Worm (Caenorhabditis elegans): ENCODE results near the gene Y17G9B.4.
A peak's percentile ranks its signal among the peaks of the same experiment; 100 is the strongest.
"Not testable (repeated sequence)": the region's sequence is repeated elsewhere in the genome, so short reads cannot be mapped to it uniquely, and the experiment has no call there.

Y17G9B.4 gene

ce11 chrIV:4751814-4752213 lies at the start of gene Y17G9B.4:
TSS of gene Y17G9B.4 (plus strand) at chrIV:4752119.
- TF ChIP-seq W03F9.2 (tag; optimal IDR thresholded peaks at IDR 0.05) (no peak), him-1 (tag; optimal IDR thresholded peaks at IDR 0.05) (no peak), dao-5 (tag; optimal IDR thresholded peaks at IDR 0.05) (no peak)

- TF ChIP-seq W03F9.2 (tag; optimal IDR thresholded peaks at IDR 0.05) = no peak
- no peak for TF ChIP-seq dao-5 (tag; optimal IDR thresholded peaks at IDR 0.05)
These were observed 48.0 kb upstream of the Y17G9B.4 start, which contains the start of gene ogdh-1 for ce11 chrIV:4703911-4704310. TSS of gene ogdh-1 (minus strand) at chrIV:4704011.

ce11 chrIV:4705182-4705581 lies 46.7 kb upstream of the Y17G9B.4 start:
- TF ChIP-seq dao-5 (tag; optimal IDR thresholded peaks at IDR 0.05) = no peak
- TF ChIP-seq him-1 (tag; optimal IDR thresholded peaks at IDR 0.05) = no peak
- TF ChIP-seq W03F9.2 (tag; optimal IDR thresholded peaks at IDR 0.05) = peak; percentile 41

- TF ChIP-seq him-1 (tag; optimal IDR thresholded peaks at IDR 0.05) = no peak
- TF ChIP-seq W03F9.2 (tag; optimal IDR thresholded peaks at IDR 0.05) = no peak
- TF ChIP-seq dao-5 (tag; optimal IDR thresholded peaks at IDR 0.05) = no peak
These were observed 46.0 kb upstream of the Y17G9B.4 start for ce11 chrIV:4705922-4706321.

ce11 chrIV:4710459-4710858 lies 41.5 kb upstream of the Y17G9B.4 start, which contains the start of gene cif-1:
TSS of gene cif-1 (minus strand) at chrIV:4710755.
- no peak for TF ChIP-seq him-1 (tag; optimal IDR thresholded peaks at IDR 0.05)
- TF ChIP-seq W03F9.2 (tag; optimal IDR thresholded peaks at IDR 0.05) = no peak
- TF ChIP-seq dao-5 (tag; optimal IDR thresholded peaks at IDR 0.05) = no peak

ce11 chrIV:4712376-4712775 lies 39.5 kb upstream of the Y17G9B.4 start, which contains the start of gene yars-2:
TSS of gene yars-2 (minus strand) at chrIV:4712624.
- no peak for TF ChIP-seq W03F9.2 (tag; optimal IDR thresholded peaks at IDR 0.05)
- no peak for TF ChIP-seq dao-5 (tag; optimal IDR thresholded peaks at IDR 0.05)
- no peak for TF ChIP-seq him-1 (tag; optimal IDR thresholded peaks at IDR 0.05)

- TF ChIP-seq W03F9.2, dao-5, him-1 (tag; optimal IDR thresholded peaks at IDR 0.05): not testable (repeated sequence)
These were observed 36.1 kb upstream of the Y17G9B.4 start, which contains the start of gene miro-1 for ce11 chrIV:4715785-4716184. TSS of gene miro-1 (minus strand) at chrIV:4715807.

ce11 chrIV:4723687-4724086 lies 28.2 kb upstream of the Y17G9B.4 start:
- no peak for TF ChIP-seq him-1 (tag; optimal IDR thresholded peaks at IDR 0.05)
- no peak for TF ChIP-seq dao-5 (tag; optimal IDR thresholded peaks at IDR 0.05)
- no peak for TF ChIP-seq W03F9.2 (tag; optimal IDR thresholded peaks at IDR 0.05)

- TF ChIP-seq dao-5 (tag; optimal IDR thresholded peaks at IDR 0.05) (no peak), him-1 (tag; optimal IDR thresholded peaks at IDR 0.05) (no peak), W03F9.2 (tag; optimal IDR thresholded peaks at IDR 0.05) (no peak)
These were observed 27.4 kb upstream of the Y17G9B.4 start, which contains the start of gene K08F11.1 for ce11 chrIV:4724562-4724961. TSS of gene K08F11.1 (plus strand) at chrIV:4724862.

ce11 chrIV:4725478-4725920 lies 26.4 kb upstream of the Y17G9B.4 start:
- TF ChIP-seq dao-5 (tag; optimal IDR thresholded peaks at IDR 0.05) = peak; percentile 1
- peak; percentile 88 for TF ChIP-seq him-1 (tag; optimal IDR thresholded peaks at IDR 0.05)

ce11 chrIV:4727935-4728334 lies 24.0 kb upstream of the Y17G9B.4 start:
- TF ChIP-seq him-1 (tag; optimal IDR thresholded peaks at IDR 0.05) (peak; percentile 73), W03F9.2 (tag; optimal IDR thresholded peaks at IDR 0.05) (peak; percentile 37)

ce11 chrIV:4737258-4737657 lies 14.7 kb upstream of the Y17G9B.4 start, which contains the start of gene fbxb-78:
TSS of gene fbxb-78 (plus strand) at chrIV:4737558.
- TF ChIP-seq him-1 (tag; optimal IDR thresholded peaks at IDR 0.05) = no peak

ce11 chrIV:4742480-4742879 lies 9.4 kb upstream of the Y17G9B.4 start:
- TF ChIP-seq dao-5 (tag; optimal IDR thresholded peaks at IDR 0.05) (no peak), W03F9.2 (tag; optimal IDR thresholded peaks at IDR 0.05) (no peak)

- no peak for TF ChIP-seq W03F9.2 (tag; optimal IDR thresholded peaks at IDR 0.05)
- no peak for TF ChIP-seq dao-5 (tag; optimal IDR thresholded peaks at IDR 0.05)
- no peak for TF ChIP-seq him-1 (tag; optimal IDR thresholded peaks at IDR 0.05)
These were observed 7.8 kb upstream of the Y17G9B.4 start, which contains the start of gene hoe-1 for ce11 chrIV:4744167-4744566. TSS of gene hoe-1 (minus strand) at chrIV:4744267.

- TF ChIP-seq him-1 (tag; optimal IDR thresholded peaks at IDR 0.05) = peak; percentile 10
- TF ChIP-seq W03F9.2 (tag; optimal IDR thresholded peaks at IDR 0.05) = peak; percentile 96
- no peak for TF ChIP-seq dao-5 (tag; optimal IDR thresholded peaks at IDR 0.05)
These were observed 6.5 kb upstream of the Y17G9B.4 start, which contains the start of gene timm-17B.1 for ce11 chrIV:4745422-4745821. TSS of gene timm-17B.1 (minus strand) at chrIV:4745492.

Measured in whole organism, L4/young adult.